Fruit fly (Drosophila melanogaster) whole organism, pupa: ENCODE measurements around the gene Pino.

ENCODE experiments used
- CG13204 ChIP-seq: fragments of 200-800 bp; sonication (Bioruptor generic); optimal IDR thresholded peaks from 2 replicates; lab custom pipeline; 2018; ENCODE audit warnings: missing biosample characterization, mild to moderate bottlenecking, missing genetic modification characterization, moderate library complexity
- CG9948 ChIP-seq: fragments of 200-800 bp; sonication (Bioruptor generic); optimal IDR thresholded peaks from 2 replicates; lab custom pipeline; 2018; ENCODE audit warnings: missing biosample characterization, mild to moderate bottlenecking, missing genetic modification characterization, moderate library complexity
- Pif1A ChIP-seq: fragments of 200-800 bp; sonication (Bioruptor generic); optimal IDR thresholded peaks from 3 replicates; lab custom pipeline; 2016; ENCODE audit warnings: missing biosample characterization, missing genetic modification characterization
- Snoo ChIP-seq: fragments of 200-800 bp; sonication (Bioruptor generic); optimal IDR thresholded peaks from 3 replicates; lab custom pipeline; 2017; ENCODE audit warnings: missing biosample characterization, mild to moderate bottlenecking, missing genetic modification characterization, inconsistent platforms
- fd96Ca ChIP-seq: fragments of 200-800 bp; sonication (Bioruptor generic); IDR thresholded peaks from 3 replicates; pipeline ENCODE4 v1.3.6; 2022; ENCODE audit warnings: missing biosample characterization, missing genetic modification characterization
- rn ChIP-seq: fragments of 200-800 bp; sonication (Bioruptor generic); IDR thresholded peaks from 2 replicates; pipeline ENCODE4 v1.3.6; 2022; ENCODE audit warnings: missing biosample characterization, missing genetic modification characterization

DNA sequence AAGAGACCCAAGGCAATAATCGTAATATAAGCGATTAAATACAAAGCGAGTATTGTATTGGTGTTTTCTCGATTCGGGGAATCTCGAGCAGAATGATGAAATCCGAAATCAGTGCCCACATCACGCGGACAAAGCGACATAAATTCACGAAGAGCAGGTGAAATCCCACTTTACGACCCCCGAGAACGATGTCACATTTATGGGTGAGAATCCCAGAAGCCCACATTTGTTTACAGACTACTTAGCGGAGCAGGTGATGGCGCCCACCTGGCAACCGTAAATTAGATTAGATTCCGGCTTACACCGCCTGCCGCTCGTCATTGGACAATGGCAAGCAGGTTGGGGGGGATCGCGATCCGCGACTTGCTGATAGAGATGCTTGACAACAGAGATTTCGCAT lies 14.5 kb downstream of the Pino start:
- TF ChIP-seq Pif1A (GFP tag; lab: Kevin White, UChicago) (no peak), CG13204 (GFP tag; lab: Kevin White, UChicago) (no peak), fd96Ca (GFP tag; lab: Robert Waterston, UW) (no peak), rn (GFP tag; lab: Robert Waterston, UW) (no peak), Snoo (tag; lab: Kevin White, UChicago) (no peak), CG9948 (no peak)
